Worm (Caenorhabditis elegans) whole organism, dauer: ENCODE data around the gene fbxb-99.

Experiments
- unc-62 ChIP-seq: sonication (generic microtip); optimal IDR thresholded peaks from 2 replicates; lab custom pipeline; 2017; ENCODE audit warnings: missing biosample characterization, missing genetic modification reagents, missing genetic modification characterization

fbxb-99 gene

ce11 chrII:3753598-3753997, 39.6 kb downstream of the fbxb-99 start, which contains the start of gene rcd-1:
TSS of gene rcd-1 (plus strand) at chrII:3753898.
- no peak for TF ChIP-seq unc-62 (GFP tag; lab: Kevin White, UChicago)

ce11 chrII:3752184-3752583, 41.1 kb downstream of the fbxb-99 start, which contains the start of gene sdz-11:
TSS of gene sdz-11 (minus strand) at chrII:3752284.
- TF ChIP-seq unc-62 (GFP tag; lab: Kevin White, UChicago) = no peak

- TF ChIP-seq unc-62 (GFP tag; lab: Kevin White, UChicago) = no peak
Observed at ce11 chrII:3750685-3751084, 42.6 kb downstream of the fbxb-99 start, which contains the start of gene fbxb-91. TSS of gene fbxb-91 (minus strand) at chrII:3750785.

- TF ChIP-seq unc-62 (GFP tag; lab: Kevin White, UChicago) = no peak
Observed at ce11 chrII:3748719-3749118, 44.5 kb downstream of the fbxb-99 start, which contains the start of gene fbxb-90. TSS of gene fbxb-90 (minus strand) at chrII:3748819.

ce11 chrII:3747405-3747804, 45.8 kb downstream of the fbxb-99 start, which contains the start of gene fbxb-92:
TSS of gene fbxb-92 (minus strand) at chrII:3747505.
- no peak for TF ChIP-seq unc-62 (GFP tag; lab: Kevin White, UChicago)

- no peak for TF ChIP-seq unc-62 (GFP tag; lab: Kevin White, UChicago)
Observed at ce11 chrII:3743684-3744200, 49.5 kb downstream of the fbxb-99 start, which contains the start of gene nta-1. TSS of gene nta-1 (minus strand) at chrII:3743814.
